Worm (Caenorhabditis elegans) whole organism, L3 larva: Measurements from ENCODE around the gene Y113G7B.27.

Experiments
- ama-1 ChIP-seq: fragments of 150-350 bp; optimal IDR thresholded peaks from 2 replicates; lab custom pipeline; 2018
- ceh-9 ChIP-seq: sonication (generic microtip); optimal IDR thresholded peaks from 2 replicates; lab custom pipeline; 2018; ENCODE audit warnings: missing biosample characterization, missing genetic modification characterization
- egl-5 ChIP-seq: fragments of 150-350 bp; optimal IDR thresholded peaks from 2 replicates; lab custom pipeline; 2017; ENCODE audit warnings: missing biosample characterization, missing genetic modification reagents, missing genetic modification characterization, inconsistent platforms
- elt-1 ChIP-seq: fragments of 150-350 bp; optimal IDR thresholded peaks from 2 replicates; lab custom pipeline; 2014; ENCODE audit warnings: missing biosample characterization, missing genetic modification characterization
- fos-1 ChIP-seq: fragments of 150-350 bp; optimal IDR thresholded peaks from 2 replicates; lab custom pipeline; 2014; ENCODE audit warnings: missing biosample characterization, missing genetic modification characterization
- lin-39 ChIP-seq: fragments of 150-350 bp; optimal IDR thresholded peaks from 2 replicates; lab custom pipeline; 2018; ENCODE audit warnings: missing biosample characterization, missing genetic modification reagents, missing genetic modification characterization
- nhr-25 ChIP-seq: sonication (generic microtip); optimal IDR thresholded peaks from 2 replicates; lab custom pipeline; 2017; ENCODE audit warnings: missing biosample characterization, missing genetic modification characterization
- nhr-43 ChIP-seq: sonication (generic microtip); optimal IDR thresholded peaks from 2 replicates; lab custom pipeline; 2016; ENCODE audit warnings: mild to moderate bottlenecking, missing genetic modification characterization, missing compliant biosample characterization; ENCODE audit not compliant: poor library complexity, severe bottlenecking
- nhr-77 ChIP-seq: fragments of 150-350 bp; optimal IDR thresholded peaks from 2 replicates; lab custom pipeline; 2014; ENCODE audit warnings: missing biosample characterization, missing genetic modification characterization
- sea-2 ChIP-seq: fragments of 150-350 bp; sonication (generic microtip); optimal IDR thresholded peaks from 4 replicates; lab custom pipeline; 2014; ENCODE audit warnings: missing biosample characterization, missing genetic modification reagents, missing genetic modification characterization
- skn-1 ChIP-seq: fragments of 150-350 bp; optimal IDR thresholded peaks from 2 replicates; lab custom pipeline; 2014; ENCODE audit warnings: missing biosample characterization, missing genetic modification characterization
- snpc-4 ChIP-seq: fragments of 150-350 bp; optimal IDR thresholded peaks from 2 replicates; lab custom pipeline; 2014; ENCODE audit warnings: missing biosample characterization, missing genetic modification characterization
- unc-62 ChIP-seq: fragments of 150-350 bp; sonication (generic microtip); optimal IDR thresholded peaks from 4 replicates; lab custom pipeline; 2014; ENCODE audit warnings: missing biosample characterization, missing genetic modification reagents, missing genetic modification characterization

DNA sequence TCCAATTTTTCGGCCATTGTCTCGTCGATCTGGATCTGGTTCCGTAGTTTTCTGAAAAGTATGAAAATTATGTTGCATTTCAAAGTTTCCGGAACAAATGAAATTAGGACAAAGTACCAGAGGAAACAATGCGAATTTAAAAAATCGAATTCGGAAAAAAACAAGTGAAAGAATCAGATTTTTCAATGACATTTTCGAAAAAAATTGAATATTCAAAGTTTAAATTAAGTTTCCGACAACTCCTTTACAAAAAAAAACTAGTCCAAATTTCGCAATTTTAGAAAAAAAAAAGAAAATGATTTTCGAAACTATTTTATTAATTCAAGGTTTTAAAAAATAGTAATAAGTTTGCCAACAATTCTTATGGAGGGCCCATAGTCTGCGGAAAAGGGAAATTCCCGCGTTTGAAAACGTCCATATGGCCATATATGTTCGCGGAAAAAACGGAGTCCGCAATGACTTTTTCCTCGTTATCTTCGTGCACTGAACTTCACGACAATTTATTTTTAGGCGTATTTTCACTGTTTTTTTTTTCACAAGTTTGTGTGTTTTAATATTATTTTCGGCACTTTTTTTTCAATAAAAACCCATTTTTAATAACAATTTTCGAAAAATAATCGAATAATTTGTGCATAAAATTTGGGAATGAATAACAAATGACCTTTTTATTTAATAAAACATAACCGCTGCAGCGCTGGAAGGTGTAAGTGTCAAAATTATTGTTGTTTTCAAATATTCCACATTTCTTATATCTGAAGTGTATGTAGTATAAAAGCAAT, at the start of gene Y113G7B.27, which contains the start of gene fbxa-115:
- TF ChIP-seq ceh-9 (tag; lab: Kevin White, UChicago) (no peak), fos-1 (tag; lab: Kevin White, UChicago) (no peak), ama-1 (lab: Kevin White, UChicago) (no peak), nhr-25 (tag; lab: Kevin White, UChicago) (no peak), unc-62 (GFP tag; lab: Kevin White, UChicago) (no peak), skn-1 (peak; percentile 72), nhr-77 (tag; lab: Kevin White, UChicago) (no peak), nhr-43 (tag; lab: Kevin White, UChicago) (no peak), egl-5 (tag; lab: Kevin White, UChicago) (no peak), snpc-4 (no peak), lin-39 (tag; lab: Kevin White, UChicago) (no peak), elt-1 (tag; lab: Kevin White, UChicago) (no peak), sea-2 (GFP tag; lab: Kevin White, UChicago) (no peak)
